Fruit fly (Drosophila melanogaster): Measurements from ENCODE around the gene CG17931.
A peak's percentile ranks its signal among the peaks of the same experiment; 100 is the strongest.

CG17931 gene

dm6 chr3R:16341817-16342374 lies 17.4 kb downstream of the CG17931 start, which contains the start of the genes SF2 and pad (continued):
- TF ChIP-seq jigr1 (GFP tag; IDR thresholded peaks at IDR 0.05) = no peak; the same call in 2 of the 3 replicates
- TF ChIP-seq CG32772 (GFP tag; IDR thresholded peaks at IDR 0.05) = peak; percentile 53
- 0 out of 2 replicates have a peak, but pooled peaks have one; percentile 39 for TF ChIP-seq CG4730 (GFP tag; IDR thresholded peaks at IDR 0.05)
- peak; percentile 86 for TF ChIP-seq CG17829 (tag; optimal IDR thresholded peaks at IDR 0.05)
- no peak for TF ChIP-seq repo (GFP tag; optimal IDR thresholded peaks at IDR 0.05)
- TF ChIP-seq so (GFP tag; IDR thresholded peaks at IDR 0.05) = peak; percentile 61; the same call in 2 of the 3 replicates
- no peak for TF ChIP-seq zf30C (GFP tag; optimal IDR thresholded peaks at IDR 0.05)
- peak; percentile 72 for TF ChIP-seq CG18764 (GFP tag; optimal IDR thresholded peaks at IDR 0.05)
- peak; percentile 70 for TF ChIP-seq CG10462 (GFP tag; optimal IDR thresholded peaks at IDR 0.05)
- peak; percentile 80 for TF ChIP-seq bcd (GFP tag; optimal IDR thresholded peaks at IDR 0.05)
- TF ChIP-seq CG14710 (tag; optimal IDR thresholded peaks at IDR 0.05) = peak; percentile 89
- TF ChIP-seq CG8478 (optimal IDR thresholded peaks at IDR 0.05) = no peak
- TF ChIP-seq CG2712 (tag; optimal IDR thresholded peaks at IDR 0.05) = peak; percentile 86
- peak; percentile 16 for TF ChIP-seq CG32767 (GFP tag; IDR thresholded peaks at IDR 0.05)
- TF ChIP-seq Ptx1 (GFP tag; IDR thresholded peaks at IDR 0.05) = peak; percentile 81
- no peak for TF ChIP-seq gce (GFP tag; IDR thresholded peaks at IDR 0.05)
- peak; percentile 87 for TF ChIP-seq CHES-1-like (GFP tag; optimal IDR thresholded peaks at IDR 0.05)
- TF ChIP-seq CG10654 (GFP tag; optimal IDR thresholded peaks at IDR 0.05) = peak; percentile 73
- peak; percentile 73 for TF ChIP-seq tgo (GFP tag; IDR thresholded peaks at IDR 0.05)
- TF ChIP-seq eve (GFP tag; optimal IDR thresholded peaks at IDR 0.05) = no peak
- TF ChIP-seq CG18011 (GFP tag; optimal IDR thresholded peaks at IDR 0.05) = peak; percentile 63
- TF ChIP-seq E2f2 (GFP tag; IDR thresholded peaks at IDR 0.05) = no peak; the same call in 1 of the 2 replicates
- TF ChIP-seq Ets65A (GFP tag) = peak; percentile 96
- peak; percentile 97 for TF ChIP-seq CG14860 (GFP tag; IDR thresholded peaks at IDR 0.05; ENCODE audit: partially characterized antibody)
- peak; percentile 74 for TF ChIP-seq Hr3 (GFP tag; optimal IDR thresholded peaks at IDR 0.05)
- TF ChIP-seq Nf-YC (tag; optimal IDR thresholded peaks at IDR 0.05) = peak; percentile 80
- peak; percentile 33 for TF ChIP-seq nom (GFP tag; optimal IDR thresholded peaks at IDR 0.05)
- no peak for TF ChIP-seq CG12071 (GFP tag; optimal IDR thresholded peaks at IDR 0.05)
- TF ChIP-seq CG16815 (GFP tag; optimal IDR thresholded peaks at IDR 0.05) = peak; percentile 61
- peak; percentile 90 for TF ChIP-seq Bgb (GFP tag; IDR thresholded peaks at IDR 0.05; ENCODE audit: partially characterized antibody)
- TF ChIP-seq hb (GFP tag; IDR thresholded peaks at IDR 0.05; ENCODE audit: partially characterized antibody) = peak; percentile 92
- peak; percentile 85 for TF ChIP-seq abd-A (tag; optimal IDR thresholded peaks at IDR 0.05)
- TF ChIP-seq Oaz (GFP tag; IDR thresholded peaks at IDR 0.05) = peak; percentile 55
- peak; percentile 71 for TF ChIP-seq CG10209 (GFP tag; optimal IDR thresholded peaks at IDR 0.05)
- TF ChIP-seq HLH4C (GFP tag; IDR thresholded peaks at IDR 0.05; ENCODE audit: partially characterized antibody) = peak; percentile 94
- 0 out of 3 replicates have a peak, but pooled peaks have one; percentile 33 for TF ChIP-seq Optix (GFP tag; IDR thresholded peaks at IDR 0.05)
- TF ChIP-seq btn (GFP tag; optimal IDR thresholded peaks at IDR 0.05) = peak; percentile 35
- peak; percentile 74; the same call in 2 of the 3 replicates for TF ChIP-seq CG11456 (GFP tag; IDR thresholded peaks at IDR 0.05)
- TF ChIP-seq peb (GFP tag; IDR thresholded peaks at IDR 0.05) = no peak
- peak; percentile 14 for TF ChIP-seq CG6683 (GFP tag; optimal IDR thresholded peaks at IDR 0.05)
- TF ChIP-seq CG7786 (GFP tag; optimal IDR thresholded peaks at IDR 0.05) = peak; percentile 68
- peak; percentile 69 for TF ChIP-seq Sox100B (GFP tag; optimal IDR thresholded peaks at IDR 0.05)
- peak; percentile 81 for TF ChIP-seq ind (GFP tag; optimal IDR thresholded peaks at IDR 0.05)
- peak; percentile 81 to 82 for TF ChIP-seq Pdp1 (GFP tag; optimal IDR thresholded peaks at IDR 0.05)
- TF ChIP-seq CG15514 (GFP tag; optimal IDR thresholded peaks at IDR 0.05) = peak; percentile 68
- TF ChIP-seq gsb (GFP tag; IDR thresholded peaks at IDR 0.05) = no peak
- peak; percentile 76 for TF ChIP-seq CG15601 (tag; optimal IDR thresholded peaks at IDR 0.05)
- peak; percentile 64 for TF ChIP-seq fd96Cb (tag; optimal IDR thresholded peaks at IDR 0.05)
- TF ChIP-seq prd (optimal IDR thresholded peaks at IDR 0.05) = no peak
- peak; percentile 86 for TF ChIP-seq prd (GFP tag; IDR thresholded peaks at IDR 0.05)
